Fruit fly (Drosophila melanogaster): ENCODE data around the gene CG13625.

CG13625 gene

DNA sequence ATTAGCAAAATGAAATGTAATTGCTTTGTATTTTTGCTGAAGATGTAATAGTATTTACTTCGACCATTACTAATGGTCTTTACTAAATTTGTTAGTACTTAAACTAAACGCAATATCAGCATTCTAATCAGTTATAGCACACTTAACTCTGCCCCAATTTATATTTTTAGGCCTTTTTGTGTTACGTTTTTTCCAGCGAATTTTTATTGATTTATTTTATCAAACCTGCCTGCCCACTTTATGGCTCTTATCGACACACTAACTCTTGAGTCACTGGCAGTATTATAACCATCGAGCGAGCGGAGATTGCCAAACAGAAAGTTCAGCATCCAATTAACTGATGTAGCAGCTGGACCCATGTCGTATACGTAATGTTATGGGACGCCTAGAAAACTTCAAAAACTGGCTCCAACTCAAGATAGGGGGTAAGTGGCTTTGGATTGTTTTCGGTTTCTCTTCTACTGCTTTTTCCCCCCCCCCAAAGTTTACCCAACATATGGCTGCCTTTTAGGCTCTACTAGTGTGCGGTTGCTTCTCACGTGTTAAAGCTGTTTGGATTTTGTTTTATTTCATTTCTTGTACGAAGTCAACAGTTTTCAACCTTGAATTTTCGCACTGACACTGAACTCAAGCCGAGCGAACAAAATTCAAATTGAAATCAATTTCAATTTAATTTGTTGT, 15.2 kb downstream of the CG13625 start:
- no peak for TF ChIP-seq fru (GFP tag; optimal IDR thresholded peaks at IDR 0.05)
- no peak for TF ChIP-seq CG9705 (GFP tag; optimal IDR thresholded peaks at IDR 0.05)
- TF ChIP-seq Mio (GFP tag; optimal IDR thresholded peaks at IDR 0.05): no peak
- TF ChIP-seq Dif (GFP tag; optimal IDR thresholded peaks at IDR 0.05; ENCODE audit: partially characterized antibody): no peak
- no peak for TF ChIP-seq tai (GFP tag; optimal IDR thresholded peaks at IDR 0.05)
- no peak for TF ChIP-seq HLH106 (tag; optimal IDR thresholded peaks at IDR 0.05)
- no peak for TF ChIP-seq Hnf4 (GFP tag; optimal IDR thresholded peaks at IDR 0.05)

DNA sequence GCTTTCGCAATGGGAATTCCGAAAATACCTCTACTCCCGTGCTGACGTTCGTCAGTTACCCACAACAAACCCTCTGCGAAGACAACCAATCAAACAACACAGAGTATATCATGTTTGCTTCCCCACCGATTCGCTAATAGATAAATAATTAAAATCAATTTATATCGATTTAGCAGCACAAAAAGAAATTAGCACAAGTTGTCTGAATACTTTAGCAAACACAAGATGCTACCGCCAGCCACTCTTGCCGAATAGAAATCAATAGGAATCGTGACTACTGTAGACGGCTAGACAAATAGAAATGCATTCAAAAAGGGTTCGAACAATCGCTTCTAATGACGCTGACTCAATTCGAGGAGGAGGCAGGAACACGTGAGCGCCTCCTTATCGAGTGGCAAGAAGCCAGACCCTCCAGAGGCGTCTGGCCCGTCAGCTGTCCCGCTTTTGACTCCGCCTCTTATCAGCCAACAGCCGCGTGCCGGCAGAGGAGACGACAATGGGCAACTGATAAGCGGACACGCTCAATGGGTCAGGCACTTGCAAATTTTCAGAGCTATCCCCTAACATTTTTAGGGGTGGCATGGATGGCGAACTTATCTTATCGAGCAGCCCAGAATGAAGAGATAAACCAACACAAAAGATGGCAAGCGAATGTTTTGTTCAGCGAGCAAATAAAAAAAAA, 16.6 kb downstream of the CG13625 start:
- no peak for TF ChIP-seq Jra (GFP tag; optimal IDR thresholded peaks at IDR 0.05)
- TF ChIP-seq lola (GFP tag; optimal IDR thresholded peaks at IDR 0.05): no peak
- TF ChIP-seq Hnf4 (GFP tag; optimal IDR thresholded peaks at IDR 0.05): no peak
- TF ChIP-seq CG32264 (GFP tag; optimal IDR thresholded peaks at IDR 0.05): no peak
- TF ChIP-seq Hr83 (GFP tag; optimal IDR thresholded peaks at IDR 0.05; ENCODE audit: poor library complexity, severe bottlenecking): no peak
- no peak for TF ChIP-seq dsf (GFP tag; optimal IDR thresholded peaks at IDR 0.05; ENCODE audit: borderline replicate concordance)
- no peak for TF ChIP-seq Abd-B (GFP tag; optimal IDR thresholded peaks at IDR 0.05)
- TF ChIP-seq br (GFP tag; optimal IDR thresholded peaks at IDR 0.05): peak; percentile 24
- TF ChIP-seq ey (GFP tag; optimal IDR thresholded peaks at IDR 0.05): no peak
- no peak for TF ChIP-seq woc (GFP tag; optimal IDR thresholded peaks at IDR 0.05)
- no peak for TF ChIP-seq dmrt93B (GFP tag; optimal IDR thresholded peaks at IDR 0.05)
- TF ChIP-seq foxo (GFP tag; optimal IDR thresholded peaks at IDR 0.05): peak in 1 of 2 experiments; percentile 12
- TF ChIP-seq Dif (GFP tag; optimal IDR thresholded peaks at IDR 0.05; ENCODE audit: partially characterized antibody): peak; percentile 8
- TF ChIP-seq HLH106 (tag; optimal IDR thresholded peaks at IDR 0.05): no peak
- TF ChIP-seq Rel (GFP tag; optimal IDR thresholded peaks at IDR 0.05): no peak
- peak; percentile 34 for TF ChIP-seq Rel (tag; optimal IDR thresholded peaks at IDR 0.05)
- no peak for TF ChIP-seq CG9705 (GFP tag; optimal IDR thresholded peaks at IDR 0.05)
- peak; percentile 90 for TF ChIP-seq h (GFP tag; optimal IDR thresholded peaks at IDR 0.05)
- no peak for TF ChIP-seq Mio (GFP tag; optimal IDR thresholded peaks at IDR 0.05)
- TF ChIP-seq sage (GFP tag; optimal IDR thresholded peaks at IDR 0.05): no peak
- TF ChIP-seq pan (optimal IDR thresholded peaks at IDR 0.05): no peak
- no peak for TF ChIP-seq rgr (GFP tag; optimal IDR thresholded peaks at IDR 0.05)
- no peak for TF ChIP-seq brk (GFP tag; optimal IDR thresholded peaks at IDR 0.05)
- no peak for TF ChIP-seq Vsx2 (GFP tag; optimal IDR thresholded peaks at IDR 0.05; ENCODE audit: partially characterized antibody)
- TF ChIP-seq CrebA (GFP tag; optimal IDR thresholded peaks at IDR 0.05; ENCODE audit: borderline replicate concordance): no peak
- no peak for TF ChIP-seq Myc (optimal IDR thresholded peaks at IDR 0.05)
- no peak for TF ChIP-seq Hr78 (GFP tag; optimal IDR thresholded peaks at IDR 0.05)
- TF ChIP-seq fru (GFP tag; optimal IDR thresholded peaks at IDR 0.05): no peak
- TF ChIP-seq N (GFP tag; optimal IDR thresholded peaks at IDR 0.05): no peak
- TF ChIP-seq tai (GFP tag; optimal IDR thresholded peaks at IDR 0.05): no peak
- peak; percentile 11 for TF ChIP-seq OdsH (GFP tag; optimal IDR thresholded peaks at IDR 0.05)
- TF ChIP-seq GATAd (GFP tag; optimal IDR thresholded peaks at IDR 0.05): no peak
- TF ChIP-seq usp (GFP tag; optimal IDR thresholded peaks at IDR 0.05): no peak
- no peak for TF ChIP-seq jim (GFP tag; optimal IDR thresholded peaks at IDR 0.05)
- no peak for TF ChIP-seq sv (GFP tag; optimal IDR thresholded peaks at IDR 0.05)
- no peak for TF ChIP-seq Sp1 (GFP tag; optimal IDR thresholded peaks at IDR 0.05)
- TF ChIP-seq psq (GFP tag; optimal IDR thresholded peaks at IDR 0.05): peak; percentile 21
- TF ChIP-seq dl (GFP tag; optimal IDR thresholded peaks at IDR 0.05; ENCODE audit: insufficient read depth in 1 of 2, partially characterized antibody in 2 of 2): no peak
- no peak for TF ChIP-seq Dfd (GFP tag; optimal IDR thresholded peaks at IDR 0.05)
